Worm (Caenorhabditis elegans) whole organism, young adult: ENCODE results near the gene T10B5.4.

Experiments
- B0261.1 ChIP-seq: sonication (generic microtip); optimal IDR thresholded peaks from 2 replicates; lab custom pipeline; 2016; ENCODE audit warnings: mild to moderate bottlenecking, missing genetic modification characterization, moderate library complexity, missing compliant biosample characterization
- B0336.3 ChIP-seq: fragments of 200-800 bp; sonication (Bioruptor generic); IDR thresholded peaks from 2 replicates; pipeline ENCODE4 v1.3.6; 2022; ENCODE audit warnings: missing genetic modification characterization, missing compliant biosample characterization
- C06A6.2 ChIP-seq: fragments of 200-800 bp; sonication (Bioruptor generic); conservative IDR thresholded peaks from 2 replicates; pipeline ENCODE4 v1.3.6; 2022; ENCODE audit warnings: missing genetic modification characterization, missing compliant biosample characterization
- C17E4.6 ChIP-seq: fragments of 200-800 bp; sonication (Bioruptor generic); IDR thresholded peaks from 2 replicates; pipeline ENCODE4 v1.3.6; 2022; ENCODE audit warnings: missing genetic modification reagents, missing genetic modification characterization, missing compliant biosample characterization
- F39B2.1 ChIP-seq: fragments of 200-800 bp; sonication (Bioruptor generic); IDR thresholded peaks from 2 replicates; pipeline ENCODE4 v1.3.6; 2022; ENCODE audit warnings: missing genetic modification reagents, missing genetic modification characterization, missing compliant biosample characterization
- F52B5.7 ChIP-seq: sonication (generic microtip); optimal IDR thresholded peaks from 2 replicates; lab custom pipeline; 2016; ENCODE audit warnings: mild to moderate bottlenecking, missing genetic modification characterization, missing compliant biosample characterization
- F55B11.4 ChIP-seq: sonication (generic microtip); optimal IDR thresholded peaks from 2 replicates; lab custom pipeline; 2016; ENCODE audit warnings: missing compliant biosample characterization, missing genetic modification characterization, borderline replicate concordance; ENCODE audit not compliant: insufficient read depth
- T26A5.8 ChIP-seq: sonication (generic microtip); optimal IDR thresholded peaks from 2 replicates; lab custom pipeline; 2016; ENCODE audit warnings: missing genetic modification characterization, missing compliant biosample characterization
- Y53F4B.3 ChIP-seq: fragments of 200-800 bp; sonication (Bioruptor generic); IDR thresholded peaks from 2 replicates; pipeline ENCODE4 v1.3.6; 2022; ENCODE audit warnings: missing genetic modification reagents, missing genetic modification characterization, missing compliant biosample characterization
- Y53G8AR.9 ChIP-seq: fragments of 200-800 bp; sonication (Bioruptor generic); conservative IDR thresholded peaks from 2 replicates; pipeline ENCODE4 v1.3.6; 2022; ENCODE audit warnings: missing genetic modification reagents, missing genetic modification characterization, missing compliant biosample characterization
- Y56A3A.18 ChIP-seq: fragments of 200-800 bp; sonication (Bioruptor generic); IDR thresholded peaks from 2 replicates; pipeline ENCODE4 v1.3.6; 2022; ENCODE audit warnings: missing genetic modification reagents, missing genetic modification characterization, missing compliant biosample characterization
- ZK185.1 ChIP-seq: sonication (generic microtip); optimal IDR thresholded peaks from 2 replicates; lab custom pipeline; 2016; ENCODE audit warnings: mild to moderate bottlenecking, missing genetic modification characterization, missing compliant biosample characterization; ENCODE audit not compliant: poor library complexity, severe bottlenecking
- akir-1 ChIP-seq: fragments of 200-800 bp; sonication (Bioruptor generic); optimal IDR thresholded peaks from 2 replicates; lab custom pipeline; 2018; ENCODE audit warnings: mild to moderate bottlenecking, missing genetic modification characterization, moderate library complexity, missing compliant biosample characterization
- aptf-3 ChIP-seq: fragments of 200-800 bp; sonication (Bioruptor generic); IDR thresholded peaks from 2 replicates; pipeline ENCODE4 v1.3.6; 2022; ENCODE audit warnings: missing genetic modification characterization, missing compliant biosample characterization
- athp-1 ChIP-seq: sonication (generic microtip); optimal IDR thresholded peaks from 2 replicates; lab custom pipeline; 2017; ENCODE audit warnings: mild to moderate bottlenecking, missing genetic modification characterization, missing compliant biosample characterization
- bed-1 ChIP-seq: fragments of 200-800 bp; sonication (Bioruptor generic); IDR thresholded peaks from 2 replicates; pipeline ENCODE4 v1.3.6; 2022; ENCODE audit warnings: missing genetic modification reagents, missing genetic modification characterization, missing compliant biosample characterization
- cebp-2 ChIP-seq: fragments of 200-800 bp; sonication (Bioruptor generic); IDR thresholded peaks from 2 replicates; pipeline ENCODE4 v1.3.6; 2022; ENCODE audit warnings: missing genetic modification characterization, missing compliant biosample characterization
- ceh-100 ChIP-seq: fragments of 200-800 bp; sonication (Bioruptor generic); IDR thresholded peaks from 2 replicates; pipeline ENCODE4 v1.3.6; 2022; ENCODE audit warnings: missing genetic modification reagents, missing genetic modification characterization, missing compliant biosample characterization
- ceh-27 ChIP-seq: fragments of 200-800 bp; sonication (Bioruptor generic); optimal IDR thresholded peaks from 2 replicates; lab custom pipeline; 2018; ENCODE audit warnings: mild to moderate bottlenecking, missing genetic modification characterization, moderate library complexity, missing compliant biosample characterization
- ceh-40 ChIP-seq: fragments of 200-800 bp; sonication (Bioruptor generic); IDR thresholded peaks from 2 replicates; pipeline ENCODE4 v1.3.6; 2022; ENCODE audit warnings: missing genetic modification characterization, missing compliant biosample characterization
- ceh-91 ChIP-seq: fragments of 200-800 bp; sonication (Bioruptor generic); IDR thresholded peaks from 2 replicates; pipeline ENCODE4 v1.3.6; 2022; ENCODE audit warnings: missing genetic modification reagents, missing genetic modification characterization, missing compliant biosample characterization
- die-1 ChIP-seq: sonication (generic microtip); optimal IDR thresholded peaks from 2 replicates; lab custom pipeline; 2016; ENCODE audit warnings: missing genotype, mild to moderate bottlenecking, missing genetic modification characterization, missing compliant biosample characterization
- dpff-1 ChIP-seq: sonication (generic microtip); optimal IDR thresholded peaks from 2 replicates; lab custom pipeline; 2017; ENCODE audit warnings: mild to moderate bottlenecking, missing genetic modification characterization, missing compliant biosample characterization
- egl-44 ChIP-seq: fragments of 200-800 bp; sonication (Bioruptor generic); IDR thresholded peaks from 2 replicates; pipeline ENCODE4 v1.3.6; 2022; ENCODE audit warnings: missing genetic modification reagents, missing genetic modification characterization, missing compliant biosample characterization
- egrh-3 ChIP-seq: fragments of 200-800 bp; sonication (Bioruptor generic); IDR thresholded peaks from 2 replicates; pipeline ENCODE4 v1.3.6; 2022; ENCODE audit warnings: missing genetic modification reagents, missing genetic modification characterization, missing compliant biosample characterization
- hlh-26 ChIP-seq: fragments of 200-800 bp; sonication (Bioruptor generic); conservative IDR thresholded peaks from 2 replicates; pipeline ENCODE4 v1.3.6; 2022; ENCODE audit warnings: missing genetic modification reagents, missing genetic modification characterization, missing compliant biosample characterization
- hmg-20 ChIP-seq: fragments of 200-800 bp; sonication (Bioruptor generic); IDR thresholded peaks from 2 replicates; pipeline ENCODE4 v1.3.6; 2022; ENCODE audit warnings: missing genetic modification reagents, missing genetic modification characterization, missing compliant biosample characterization
- lag-1 ChIP-seq: fragments of 200-800 bp; sonication (Bioruptor generic); IDR thresholded peaks from 2 replicates; pipeline ENCODE4 v1.3.6; 2022; ENCODE audit warnings: missing genetic modification reagents, missing genetic modification characterization, missing compliant biosample characterization
- let-526 ChIP-seq: fragments of 200-800 bp; sonication (Bioruptor generic); IDR thresholded peaks from 2 replicates; pipeline ENCODE4 v1.3.6; 2022; ENCODE audit warnings: missing genetic modification reagents, missing genetic modification characterization, missing compliant biosample characterization
- lin-35 ChIP-seq, 3 experiments: fragments of 150-350 bp in 2 of 3; sonication (generic microtip) in 1 of 3; optimal IDR thresholded peaks; 2 replicates each; lab custom pipeline; 2014 to 2018; ENCODE audit warnings: missing biosample characterization in 3 of 3, missing genetic modification characterization in 3 of 3, missing genetic modification reagents in 3 of 3
- lin-54 ChIP-seq: fragments of 200-800 bp; sonication (Bioruptor generic); optimal IDR thresholded peaks from 2 replicates; lab custom pipeline; 2018; ENCODE audit warnings: mild to moderate bottlenecking, missing genetic modification characterization, missing compliant biosample characterization
- madf-3 ChIP-seq: fragments of 200-800 bp; sonication (Bioruptor generic); IDR thresholded peaks from 2 replicates; pipeline ENCODE4 v1.3.6; 2022; ENCODE audit warnings: missing genetic modification reagents, missing genetic modification characterization, missing compliant biosample characterization
- madf-6 ChIP-seq: fragments of 200-800 bp; sonication (Bioruptor generic); IDR thresholded peaks from 2 replicates; pipeline ENCODE4 v1.3.6; 2022; ENCODE audit warnings: missing genetic modification reagents, missing genetic modification characterization, missing compliant biosample characterization
- mcd-1 ChIP-seq: fragments of 200-800 bp; sonication (Bioruptor generic); IDR thresholded peaks from 2 replicates; pipeline ENCODE4 v1.3.6; 2022; ENCODE audit warnings: missing genetic modification reagents, missing genetic modification characterization, missing compliant biosample characterization
- mes-4 ChIP-seq: sonication (generic microtip); optimal IDR thresholded peaks from 2 replicates; lab custom pipeline; 2016; ENCODE audit warnings: missing genotype, missing genetic modification characterization, missing compliant biosample characterization
- mxl-1 ChIP-seq: sonication (generic microtip); optimal IDR thresholded peaks from 2 replicates; lab custom pipeline; 2016; ENCODE audit warnings: missing genetic modification characterization, missing compliant biosample characterization
- nfya-1 ChIP-seq: sonication (generic microtip); optimal IDR thresholded peaks from 2 replicates; lab custom pipeline; 2017; ENCODE audit warnings: antibody characterized with exemption, missing compliant biosample characterization, missing genetic modification characterization, borderline replicate concordance; ENCODE audit not compliant: insufficient read depth
- nfyb-1 ChIP-seq: fragments of 200-800 bp; sonication (Bioruptor generic); IDR thresholded peaks from 2 replicates; pipeline ENCODE4 v1.3.6; 2022; ENCODE audit warnings: missing genetic modification reagents, missing genetic modification characterization, missing compliant biosample characterization
- nhr-27 ChIP-seq: fragments of 200-800 bp; sonication (Bioruptor generic); optimal IDR thresholded peaks from 2 replicates; lab custom pipeline; 2018; ENCODE audit warnings: mild to moderate bottlenecking, missing genetic modification characterization, moderate library complexity, missing compliant biosample characterization
- nhr-80 ChIP-seq: sonication (generic microtip); optimal IDR thresholded peaks from 2 replicates; lab custom pipeline; 2016; ENCODE audit warnings: missing genetic modification characterization, missing compliant biosample characterization
- rec-8 ChIP-seq, 2 experiments: sonication (generic microtip); optimal IDR thresholded peaks; 2 replicates each; lab custom pipeline; 2016; ENCODE audit warnings: mild to moderate bottlenecking in 2 of 2, missing genetic modification characterization in 2 of 2, missing genetic modification reagents in 2 of 2, missing genotype in 2 of 2, missing biosample characterization in 1 of 2, missing compliant biosample characterization in 1 of 2, moderate library complexity in 1 of 2
- rpc-1 ChIP-seq, 2 experiments: fragments of 150-350 bp in 1 of 2; sonication (generic microtip) in 1 of 2; optimal IDR thresholded peaks; 2 replicates each; lab custom pipeline; 2014 to 2018; ENCODE audit warnings: missing biosample characterization in 1 of 2, missing genetic modification characterization in 1 of 2, missing genetic modification reagents in 1 of 2, missing genotype in 1 of 2
- sea-2 ChIP-seq: fragments of 200-800 bp; sonication (Bioruptor generic); IDR thresholded peaks from 2 replicates; pipeline ENCODE4 v1.3.6; 2022; ENCODE audit warnings: missing genetic modification characterization, missing compliant biosample characterization
- snpc-1.1 ChIP-seq: sonication (generic microtip); optimal IDR thresholded peaks from 2 replicates; lab custom pipeline; 2017; ENCODE audit warnings: missing genetic modification characterization, mild to moderate bottlenecking, missing compliant biosample characterization, antibody characterized with exemption, moderate library complexity, missing genotype, missing genetic modification reagents; ENCODE audit not compliant: insufficient read depth
- snpc-3.4 ChIP-seq: sonication (generic microtip); optimal IDR thresholded peaks from 2 replicates; lab custom pipeline; 2017; ENCODE audit warnings: missing genetic modification characterization, mild to moderate bottlenecking, missing compliant biosample characterization, antibody characterized with exemption, moderate library complexity, missing genotype, missing genetic modification reagents
- ztf-26 ChIP-seq: sonication (generic microtip); optimal IDR thresholded peaks from 2 replicates; lab custom pipeline; 2017; ENCODE audit warnings: missing genetic modification characterization, missing compliant biosample characterization
- ztf-28 ChIP-seq: fragments of 200-800 bp; sonication (Bioruptor generic); IDR thresholded peaks from 2 replicates; pipeline ENCODE4 v1.3.6; 2022; ENCODE audit warnings: missing genetic modification reagents, missing genetic modification characterization, missing compliant biosample characterization

Gene T10B5.4

DNA sequence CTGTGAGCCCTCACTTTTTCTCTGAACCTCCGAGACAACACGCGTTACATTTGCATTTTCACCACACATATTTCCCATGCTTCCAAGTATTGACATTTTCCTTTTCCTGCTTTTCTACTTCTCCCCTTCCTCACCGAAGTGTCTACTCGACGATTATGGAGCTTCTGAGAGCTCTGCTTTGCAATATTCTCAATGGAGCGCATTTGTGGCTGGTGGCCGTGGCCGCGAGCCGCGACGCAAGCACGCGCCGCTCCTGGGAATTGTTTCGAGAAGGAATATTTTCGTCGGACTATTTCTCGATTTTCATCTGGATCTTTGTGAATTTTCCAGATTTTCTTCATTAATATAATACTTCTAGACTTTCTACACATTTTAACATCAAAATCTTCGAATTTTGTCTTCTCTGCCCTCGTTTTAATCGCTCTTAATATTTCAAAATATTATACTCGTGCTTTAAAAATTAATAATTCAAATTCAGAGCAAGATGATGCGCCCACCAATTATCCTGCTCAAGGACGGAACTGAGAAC, at the start of gene T10B5.4, which contains the start of gene cct-7:
Gene T10B5.4 (minus strand): TSS at position 40 of the 529 bp plus-strand sequence.
Gene cct-7 (plus strand): TSS at position 479 of the 529 bp plus-strand sequence.
- TF ChIP-seq mes-4 (tag; lab: Kevin White, UChicago) = no peak
- no peak; the same call in 1 of the 2 replicates for TF ChIP-seq C06A6.2 (GFP tag; lab: Robert Waterston, UW)
- peak in 2 of 3 experiments; percentile 45 to 52 for TF ChIP-seq lin-35 (GFP tag; optimal IDR thresholded peaks at IDR 0.05; lab: Kevin White, UChicago)
- peak; percentile 90 for TF ChIP-seq athp-1 (tag; lab: Kevin White, UChicago)
- peak; percentile 72 for TF ChIP-seq egrh-3 (GFP tag; lab: Robert Waterston, UW)
- TF ChIP-seq ztf-28 = peak; percentile 73; the same call in 1 of the 2 replicates
- peak; percentile 43 for TF ChIP-seq ZK185.1 (tag; lab: Kevin White, UChicago)
- no peak for TF ChIP-seq T26A5.8 (tag; lab: Kevin White, UChicago)
- peak; percentile 47; the same call in 1 of the 2 replicates for TF ChIP-seq let-526 (GFP tag; lab: Robert Waterston, UW)
- TF ChIP-seq mcd-1 (GFP tag; lab: Robert Waterston, UW) = peak; percentile 97
- peak; percentile 70 for TF ChIP-seq nhr-80 (tag; lab: Kevin White, UChicago)
- TF ChIP-seq bed-1 (GFP tag; lab: Robert Waterston, UW) = 0 out of 2 replicates have a peak, but pooled peaks have one; percentile 31
- TF ChIP-seq ceh-27 (GFP tag; lab: Kevin White, UChicago) = peak; percentile 97
- peak; percentile 59 for TF ChIP-seq madf-6 (GFP tag; lab: Robert Waterston, UW)
- 0 out of 2 replicates have a peak, but pooled peaks have one; percentile 21 for TF ChIP-seq nfyb-1 (GFP tag; lab: Robert Waterston, UW)
- TF ChIP-seq sea-2 (GFP tag; lab: Robert Waterston, UW) = no peak
- peak; percentile 86 for TF ChIP-seq B0336.3 (GFP tag; lab: Robert Waterston, UW)
- no peak for TF ChIP-seq rec-8 (tag; optimal IDR thresholded peaks at IDR 0.05; lab: Kevin White, UChicago)
- TF ChIP-seq ztf-26 (tag; lab: Kevin White, UChicago) = peak; percentile 24
- TF ChIP-seq hlh-26 (GFP tag; lab: Robert Waterston, UW) = no peak
- TF ChIP-seq ceh-100 (GFP tag; lab: Robert Waterston, UW) = peak; percentile 86
- 0 out of 2 replicates have a peak, but pooled peaks have one; percentile 30 for TF ChIP-seq C17E4.6
- TF ChIP-seq mxl-1 (tag; lab: Kevin White, UChicago) = no peak
- TF ChIP-seq F39B2.1 = no peak
- no peak for TF ChIP-seq ceh-40 (GFP tag; lab: Robert Waterston, UW)
- TF ChIP-seq lin-54 (GFP tag; lab: Kevin White, UChicago) = peak; percentile 79
- TF ChIP-seq B0261.1 (tag; lab: Kevin White, UChicago) = no peak
- TF ChIP-seq egl-44 = peak; percentile 68; the same call in 1 of the 2 replicates
- no peak for TF ChIP-seq cebp-2
- peak; percentile 62 for TF ChIP-seq akir-1 (GFP tag; lab: Kevin White, UChicago)
- no peak for TF ChIP-seq lag-1 (GFP tag; lab: Robert Waterston, UW)
- TF ChIP-seq Y56A3A.18 = no peak
- no peak for TF ChIP-seq rpc-1 (optimal IDR thresholded peaks at IDR 0.05; lab: Kevin White, UChicago)
- TF ChIP-seq rpc-1 (tag; optimal IDR thresholded peaks at IDR 0.05; lab: Kevin White, UChicago) = no peak
- TF ChIP-seq Y53G8AR.9 (GFP tag; lab: Robert Waterston, UW) = peak; percentile 73; the same call in 1 of the 2 replicates
- TF ChIP-seq nhr-27 (tag; lab: Kevin White, UChicago) = no peak
- no peak for TF ChIP-seq aptf-3 (GFP tag; lab: Robert Waterston, UW)
- 0 out of 2 replicates have a peak, but pooled peaks have one; percentile 23 for TF ChIP-seq hmg-20
- no peak for TF ChIP-seq nfya-1
- TF ChIP-seq madf-3 = peak; percentile 99
- no peak for TF ChIP-seq F55B11.4 (tag; lab: Kevin White, UChicago)
- TF ChIP-seq dpff-1 (tag; lab: Kevin White, UChicago) = no peak
- TF ChIP-seq snpc-3.4 (tag; lab: Kevin White, UChicago) = no peak
- TF ChIP-seq die-1 (tag; lab: Kevin White, UChicago) = peak; percentile 34
- no peak for TF ChIP-seq F52B5.7 (tag; lab: Kevin White, UChicago)
- no peak for TF ChIP-seq snpc-1.1
- TF ChIP-seq ceh-91 (GFP tag; lab: Robert Waterston, UW) = peak; percentile 68
- TF ChIP-seq Y53F4B.3 (GFP tag; lab: Robert Waterston, UW) = no peak
